Fruit fly (Drosophila melanogaster) whole organism, embryonic: ENCODE measurements around the gene DAAM.
A peak's percentile ranks its signal among the peaks of the same experiment; 100 is the strongest.

Experiments
- Atf-2 ChIP-seq: fragments of 200-800 bp; sonication (Bioruptor generic); optimal IDR thresholded peaks from 2 replicates; lab custom pipeline; 2016; ENCODE audit warnings: missing biosample characterization, missing genetic modification characterization
- Bdp1 ChIP-seq: fragments of 200-800 bp; sonication (Bioruptor generic); optimal IDR thresholded peaks from 3 replicates; lab custom pipeline; 2016; ENCODE audit warnings: missing biosample characterization, missing genetic modification characterization
- CG10147 ChIP-seq: fragments of 200-800 bp; sonication (Bioruptor generic); optimal IDR thresholded peaks from 2 replicates; lab custom pipeline; 2019; ENCODE audit warnings: missing biosample characterization, mild to moderate bottlenecking, missing genetic modification characterization, moderate library complexity
- CG10274 ChIP-seq: fragments of 200-800 bp; sonication (Bioruptor generic); optimal IDR thresholded peaks from 3 replicates; lab custom pipeline; 2017; ENCODE audit warnings: missing biosample characterization, mild to moderate bottlenecking, missing genetic modification characterization
- CG10979 ChIP-seq: fragments of 200-800 bp; sonication (Bioruptor generic); optimal IDR thresholded peaks from 2 replicates; lab custom pipeline; 2018; ENCODE audit warnings: missing biosample characterization, mild to moderate bottlenecking, missing genetic modification characterization, moderate library complexity
- CG11247 ChIP-seq: fragments of 200-800 bp; sonication (Bioruptor generic); IDR thresholded peaks from 2 replicates; pipeline ENCODE4 v1.3.6; 2022; ENCODE audit warnings: missing biosample characterization, missing genetic modification characterization
- CG11696 ChIP-seq: fragments of 200-800 bp; sonication (Bioruptor generic); IDR thresholded peaks from 2 replicates; pipeline ENCODE4 v1.3.6; 2022; ENCODE audit warnings: missing biosample characterization, missing genetic modification characterization
- CG11723 ChIP-seq: fragments of 200-800 bp; sonication (Bioruptor generic); optimal IDR thresholded peaks from 2 replicates; lab custom pipeline; 2017; ENCODE audit warnings: missing biosample characterization, mild to moderate bottlenecking, missing genetic modification characterization
- CG12299 ChIP-seq: fragments of 200-800 bp; sonication (Bioruptor generic); optimal IDR thresholded peaks from 2 replicates; lab custom pipeline; 2018; ENCODE audit warnings: missing biosample characterization, mild to moderate bottlenecking, missing genetic modification characterization
- CG1233 ChIP-seq: fragments of 200-800 bp; sonication (Bioruptor generic); optimal IDR thresholded peaks from 4 replicates; lab custom pipeline; 2018; ENCODE audit warnings: missing biosample characterization, mild to moderate bottlenecking, missing genetic modification characterization
- CG14860 ChIP-seq: fragments of 200-800 bp; sonication (Bioruptor generic); IDR thresholded peaks from 3 replicates; pipeline ENCODE4 v1.3.6; 2022; ENCODE audit warnings: missing biosample characterization, missing genetic modification characterization; ENCODE audit not compliant: partially characterized antibody
- CG17568 ChIP-seq: fragments of 200-800 bp; sonication (Bioruptor generic); optimal IDR thresholded peaks from 2 replicates; lab custom pipeline; 2018; ENCODE audit warnings: missing biosample characterization, mild to moderate bottlenecking, missing genetic modification characterization, moderate library complexity
- CG18011 ChIP-seq: fragments of 200-800 bp; sonication (Bioruptor generic); optimal IDR thresholded peaks from 2 replicates; lab custom pipeline; 2017; ENCODE audit warnings: missing biosample characterization, missing genetic modification characterization, mild to moderate bottlenecking, moderate library complexity, missing genotype
- CG2889 ChIP-seq: fragments of 200-800 bp; sonication (Bioruptor generic); IDR thresholded peaks from 3 replicates; pipeline ENCODE4 v1.3.6; 2022; ENCODE audit warnings: missing biosample characterization, missing genetic modification characterization
- CG31224 ChIP-seq: fragments of 200-800 bp; sonication (Bioruptor generic); IDR thresholded peaks from 2 replicates; pipeline ENCODE4 v1.3.6; 2022; ENCODE audit warnings: missing biosample characterization, missing genetic modification characterization
- CG32532 ChIP-seq: fragments of 200-800 bp; sonication (Bioruptor generic); IDR thresholded peaks from 2 replicates; pipeline ENCODE4 v1.3.6; 2022; ENCODE audit warnings: missing biosample characterization, missing genetic modification characterization
- CG34376 ChIP-seq: fragments of 200-800 bp; sonication (Bioruptor generic); optimal IDR thresholded peaks from 2 replicates; lab custom pipeline; 2018; ENCODE audit warnings: missing biosample characterization, mild to moderate bottlenecking, missing genetic modification characterization
- CG4360 ChIP-seq: fragments of 200-800 bp; sonication (Bioruptor generic); IDR thresholded peaks from 2 replicates; pipeline ENCODE4 v1.3.6; 2022; ENCODE audit warnings: missing biosample characterization, missing genetic modification characterization
- CG7745 ChIP-seq: fragments of 200-800 bp; sonication (Bioruptor generic); optimal IDR thresholded peaks from 2 replicates; lab custom pipeline; 2018; ENCODE audit warnings: missing biosample characterization, mild to moderate bottlenecking, missing genetic modification characterization, moderate library complexity
- CG7786 ChIP-seq: fragments of 200-800 bp; sonication (Bioruptor generic); optimal IDR thresholded peaks from 2 replicates; lab custom pipeline; 2016; ENCODE audit warnings: missing biosample characterization, missing genetic modification characterization
- CG7963 ChIP-seq: fragments of 200-800 bp; sonication (Bioruptor generic); IDR thresholded peaks from 3 replicates; pipeline ENCODE4 v1.3.6; 2022; ENCODE audit warnings: missing biosample characterization, missing genetic modification characterization; ENCODE audit not compliant: partially characterized antibody
- CG9215 ChIP-seq: fragments of 200-800 bp; sonication (Bioruptor generic); IDR thresholded peaks from 2 replicates; pipeline ENCODE4 v1.3.6; 2022; ENCODE audit warnings: missing biosample characterization, missing genetic modification characterization
- CG9797 ChIP-seq: fragments of 200-800 bp; sonication (Bioruptor generic); optimal IDR thresholded peaks from 3 replicates; lab custom pipeline; 2018; ENCODE audit warnings: missing biosample characterization, mild to moderate bottlenecking, missing genetic modification characterization
- CG9932 ChIP-seq: fragments of 200-800 bp; sonication (Bioruptor generic); IDR thresholded peaks from 2 replicates; pipeline ENCODE4 v1.3.6; 2022; ENCODE audit warnings: missing biosample characterization, missing genetic modification characterization
- Dfd ChIP-seq, 2 experiments: fragments of >200 bp; optimal IDR thresholded peaks; 2 replicates each; lab custom pipeline; 2017; ENCODE audit warnings: missing biosample characterization in 2 of 2, missing genetic modification characterization in 2 of 2
- HmgD ChIP-seq: fragments of 200-800 bp; sonication (Bioruptor generic); optimal IDR thresholded peaks from 3 replicates; lab custom pipeline; 2016; ENCODE audit warnings: missing biosample characterization, missing genetic modification characterization
- Hmx ChIP-seq: fragments of 200-800 bp; sonication (Bioruptor generic); optimal IDR thresholded peaks from 2 replicates; lab custom pipeline; 2016; ENCODE audit warnings: missing biosample characterization, missing genetic modification characterization
- Hsf ChIP-seq: fragments of 200-800 bp; sonication (Bioruptor generic); optimal IDR thresholded peaks from 3 replicates; lab custom pipeline; 2016; ENCODE audit warnings: missing biosample characterization, missing genetic modification characterization
- Jarid2 ChIP-seq: fragments of 200-800 bp; sonication (Bioruptor generic); optimal IDR thresholded peaks from 3 replicates; lab custom pipeline; 2017; ENCODE audit warnings: mild to moderate bottlenecking, missing biosample characterization, missing genetic modification reagents, missing genetic modification characterization
- Myb ChIP-seq: fragments of 200-800 bp; sonication (Bioruptor generic); optimal IDR thresholded peaks from 2 replicates; lab custom pipeline; 2016; ENCODE audit warnings: missing biosample characterization, missing genetic modification characterization
- Nf-YC ChIP-seq: fragments of 200-800 bp; optimal IDR thresholded peaks from 3 replicates; lab custom pipeline; 2019; ENCODE audit warnings: missing biosample characterization, mild to moderate bottlenecking, missing genetic modification characterization, moderate library complexity
- Sry-δ ChIP-seq: fragments of 200-800 bp; sonication (Bioruptor generic); optimal IDR thresholded peaks from 2 replicates; lab custom pipeline; 2016; ENCODE audit warnings: missing biosample characterization, missing genetic modification characterization
- al ChIP-seq: fragments of 200-800 bp; sonication (Bioruptor generic); IDR thresholded peaks from 2 replicates; pipeline ENCODE4 v1.3.6; 2022; ENCODE audit warnings: missing biosample characterization, missing genetic modification characterization
- chn ChIP-seq: fragments of 200-800 bp; sonication (Bioruptor generic); optimal IDR thresholded peaks from 2 replicates; lab custom pipeline; 2016; ENCODE audit warnings: missing biosample characterization, missing genetic modification characterization
- ci ChIP-seq: fragments of 200-800 bp; sonication (Bioruptor generic); IDR thresholded peaks from 3 replicates; pipeline ENCODE4 v1.3.6; 2022; ENCODE audit warnings: missing biosample characterization, missing genetic modification characterization
- croc ChIP-seq: fragments of 200-800 bp; sonication (Bioruptor generic); conservative IDR thresholded peaks from 3 replicates; pipeline ENCODE4 v1.3.6; 2022; ENCODE audit warnings: missing biosample characterization, missing genetic modification characterization
- emc ChIP-seq: fragments of 200-800 bp; sonication (Bioruptor generic); optimal IDR thresholded peaks from 2 replicates; lab custom pipeline; 2016; ENCODE audit warnings: missing biosample characterization, missing genetic modification characterization
- eve ChIP-seq, 2 experiments: fragments of >200 bp; optimal IDR thresholded peaks; 2 replicates each; lab custom pipeline; 2017; ENCODE audit warnings: missing biosample characterization in 2 of 2, missing genetic modification characterization in 2 of 2
- gcm2 ChIP-seq: fragments of 200-800 bp; sonication (Bioruptor generic); optimal IDR thresholded peaks from 2 replicates; lab custom pipeline; 2016; ENCODE audit warnings: missing biosample characterization, missing genetic modification characterization
- gsb ChIP-seq: fragments of 200-800 bp; sonication (Bioruptor generic); IDR thresholded peaks from 2 replicates; pipeline ENCODE4 v1.3.6; 2022; ENCODE audit warnings: missing biosample characterization, missing genetic modification characterization
- kah ChIP-seq: fragments of 200-800 bp; sonication (Bioruptor generic); optimal IDR thresholded peaks from 2 replicates; lab custom pipeline; 2018; ENCODE audit warnings: missing biosample characterization, mild to moderate bottlenecking, missing genetic modification characterization
- luna ChIP-seq: fragments of 200-800 bp; sonication (Bioruptor generic); optimal IDR thresholded peaks from 2 replicates; lab custom pipeline; 2016; ENCODE audit warnings: missing biosample characterization, missing genetic modification characterization
- oc ChIP-seq: fragments of 200-800 bp; sonication (Bioruptor generic); optimal IDR thresholded peaks from 2 replicates; lab custom pipeline; 2018; ENCODE audit warnings: missing biosample characterization, mild to moderate bottlenecking, missing genetic modification characterization, moderate library complexity
- ranshi ChIP-seq: fragments of 200-800 bp; sonication (Bioruptor generic); IDR thresholded peaks from 2 replicates; pipeline ENCODE4 v1.3.6; 2022; ENCODE audit warnings: missing biosample characterization, missing genetic modification characterization
- sens ChIP-seq: fragments of 200-800 bp; sonication (Bioruptor generic); peaks from one replicate; lab custom pipeline; 2016; ENCODE audit warnings: missing biosample characterization, missing genetic modification characterization
- slbo ChIP-seq: fragments of 200-800 bp; sonication (Bioruptor generic); IDR thresholded peaks from 2 replicates; pipeline ENCODE4 v1.3.6; 2022; ENCODE audit warnings: missing biosample characterization, missing genetic modification characterization
- sug ChIP-seq: fragments of 200-800 bp; optimal IDR thresholded peaks from 2 replicates; lab custom pipeline; 2019; ENCODE audit warnings: missing biosample characterization, mild to moderate bottlenecking, missing genetic modification characterization, moderate library complexity
- tup ChIP-seq: fragments of 200-800 bp; sonication (Bioruptor generic); optimal IDR thresholded peaks from 2 replicates; lab custom pipeline; 2016; ENCODE audit warnings: missing biosample characterization, mild to moderate bottlenecking, missing genetic modification characterization, moderate library complexity
- unc-4 ChIP-seq: fragments of 200-800 bp; sonication (Bioruptor generic); IDR thresholded peaks from 2 replicates; pipeline ENCODE4 v1.3.6; 2022; ENCODE audit warnings: missing biosample characterization, missing genetic modification characterization; ENCODE audit not compliant: partially characterized antibody
- unpg ChIP-seq: fragments of 200-800 bp; sonication (Bioruptor generic); optimal IDR thresholded peaks from 3 replicates; lab custom pipeline; 2018; ENCODE audit warnings: missing biosample characterization, mild to moderate bottlenecking, missing genetic modification characterization, moderate library complexity
- usp ChIP-seq: fragments of >200 bp; optimal IDR thresholded peaks from 2 replicates; lab custom pipeline; 2017; ENCODE audit warnings: missing biosample characterization, missing genetic modification characterization
- wor ChIP-seq: fragments of 200-800 bp; sonication (Bioruptor generic); IDR thresholded peaks from 2 replicates; pipeline ENCODE4 v1.3.6; 2022; ENCODE audit warnings: missing biosample characterization, missing genetic modification characterization

The DAAM gene

dm6 chrX:1322214-1322613 is at the start of gene DAAM:
Gene DAAM, minus strand, starts transcription at chrX:1322362.
- TF ChIP-seq oc (tag; lab: Kevin White, UChicago) (no peak), CG1233 (peak; percentile 9), sug (tag; lab: Kevin White, UChicago) (no peak), CG2889 (GFP tag; lab: Robert Waterston, UW) (no peak), HmgD (GFP tag; lab: Kevin White, UChicago) (peak; percentile 75), sens (GFP tag; lab: Kevin White, UChicago) (peak; percentile 73), Hsf (peak; percentile 58), Atf-2 (GFP tag; lab: Kevin White, UChicago) (no peak), tup (no peak), slbo (GFP tag; lab: Robert Waterston, UW) (peak; percentile 56), CG9215 (no peak; the same call in 1 of the 2 replicates), Jarid2 (GFP tag; lab: Kevin White, UChicago) (peak; percentile 35), CG17568 (no peak), al (GFP tag; lab: Robert Waterston, UW) (0 out of 2 replicates have a peak, but pooled peaks have one; percentile 8), unc-4 (GFP tag; lab: Robert Waterston, UW) (peak; percentile 41), CG14860 (no peak), CG34376 (GFP tag; lab: Kevin White, UChicago) (peak; percentile 66), gcm2 (GFP tag; lab: Kevin White, UChicago) (no peak), CG10274 (GFP tag; lab: Kevin White, UChicago) (no peak), CG7963 (GFP tag; lab: Robert Waterston, UW) (peak; percentile 26; the same call in 1 of the 3 replicates), ranshi (GFP tag; lab: Robert Waterston, UW) (no peak), CG18011 (GFP tag; lab: Kevin White, UChicago) (no peak), CG10979 (peak; percentile 10), CG7786 (GFP tag; lab: Kevin White, UChicago) (peak; percentile 8), unpg (GFP tag; lab: Kevin White, UChicago) (no peak), CG9932 (peak; percentile 58), wor (GFP tag; lab: Robert Waterston, UW) (no peak), CG10147 (GFP tag; lab: Kevin White, UChicago) (no peak), CG4360 (GFP tag; lab: Robert Waterston, UW) (no peak), CG12299 (tag; lab: Kevin White, UChicago) (no peak), CG11247 (0 out of 2 replicates have a peak, but pooled peaks have one; percentile 27), gsb (GFP tag; lab: Robert Waterston, UW) (no peak), Hmx (GFP tag; lab: Kevin White, UChicago) (no peak), eve (GFP tag; optimal IDR thresholded peaks at IDR 0.05; lab: Kevin White, UChicago) (no peak), Bdp1 (GFP tag; lab: Kevin White, UChicago) (peak; percentile 9), usp (GFP tag; lab: Kevin White, UChicago) (no peak), CG9797 (GFP tag; lab: Kevin White, UChicago) (peak; percentile 49), chn (GFP tag; lab: Kevin White, UChicago) (peak; percentile 36), Myb (GFP tag; lab: Kevin White, UChicago) (peak; percentile 99), kah (GFP tag; lab: Kevin White, UChicago) (no peak), CG11723 (GFP tag; lab: Kevin White, UChicago) (peak; percentile 3), CG7745 (tag; lab: Kevin White, UChicago) (no peak), CG31224 (GFP tag; lab: Robert Waterston, UW) (no peak), Sry-δ (no peak), Dfd (GFP tag; optimal IDR thresholded peaks at IDR 0.05; lab: Kevin White, UChicago) (no peak), croc (GFP tag; lab: Robert Waterston, UW) (no peak), Nf-YC (tag; lab: Kevin White, UChicago) (no peak), luna (GFP tag; lab: Kevin White, UChicago) (peak; percentile 18), CG32532 (GFP tag; lab: Robert Waterston, UW) (peak; percentile 48; the same call in 1 of the 2 replicates), ci (GFP tag; lab: Robert Waterston, UW) (peak; percentile 75), CG11696 (no peak), emc (GFP tag; lab: Kevin White, UChicago) (peak; percentile 29)
